Worm (Caenorhabditis elegans): ENCODE data around the gene trx-3.

Gene trx-3

ce11 chrIV:4472418-4473173 lies 14.2 kb upstream of the trx-3 start (continued):
- peak in 1 of 2 experiments; percentile 98 for TF ChIP-seq unc-62 (GFP tag; optimal IDR thresholded peaks at IDR 0.05 in 1 of 2)
- TF ChIP-seq unc-62 (tag; optimal IDR thresholded peaks at IDR 0.05), result no peak
- TF ChIP-seq mdl-1 (tag; optimal IDR thresholded peaks at IDR 0.05), result peak in 1 of 2 experiments; percentile 76
- TF ChIP-seq ama-1 (optimal IDR thresholded peaks at IDR 0.05), result peak; percentile 70
- no peak for TF ChIP-seq tag-97 (GFP tag; IDR thresholded peaks at IDR 0.05)
- no peak for TF ChIP-seq F10B5.3 (tag; optimal IDR thresholded peaks at IDR 0.05)

DNA sequence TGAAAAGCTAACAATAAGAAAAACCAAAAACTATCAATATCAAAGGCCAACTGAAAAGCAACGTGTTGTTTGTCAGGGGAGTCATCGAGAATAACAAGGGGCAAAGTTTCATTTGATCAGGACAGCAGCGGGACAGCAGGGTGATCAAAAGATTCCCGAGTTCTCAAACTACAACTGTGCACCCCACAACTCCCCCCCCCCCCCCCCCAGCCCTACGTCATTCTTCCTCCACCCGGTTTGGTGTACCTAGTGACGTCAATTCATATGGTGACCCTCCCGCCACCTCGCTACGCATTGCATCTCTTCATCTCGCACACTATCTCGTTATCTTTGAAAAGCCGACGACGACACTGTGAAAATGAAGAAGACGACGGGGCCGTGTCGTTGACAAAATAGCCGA lies 13.1 kb upstream of the trx-3 start:
- TF ChIP-seq tag-97 (GFP tag; IDR thresholded peaks at IDR 0.05), result no peak
- no peak for TF ChIP-seq dpl-1 (GFP tag; optimal IDR thresholded peaks at IDR 0.05)
- TF ChIP-seq jun-1 (tag; optimal IDR thresholded peaks at IDR 0.05), result no peak
- peak; percentile 28; the same call in 1 of the 2 replicates for TF ChIP-seq mdt-29 (GFP tag; IDR thresholded peaks at IDR 0.05)
- no peak for TF ChIP-seq dmd-9 (GFP tag; IDR thresholded peaks at IDR 0.05)
- TF ChIP-seq F26F4.8 (GFP tag; conservative IDR thresholded peaks at IDR 0.05), result no peak
- TF ChIP-seq nhr-77 (tag; optimal IDR thresholded peaks at IDR 0.05), result no peak
- peak in 1 of 2 experiments; percentile 16 for TF ChIP-seq hif-1 (tag; optimal IDR thresholded peaks at IDR 0.05)
- TF ChIP-seq Y75B8A.6 (GFP tag; IDR thresholded peaks at IDR 0.05), result no peak
- no peak for TF ChIP-seq unc-39 (tag; optimal IDR thresholded peaks at IDR 0.05)
- no peak for TF ChIP-seq fos-1 (tag; optimal IDR thresholded peaks at IDR 0.05)
- TF ChIP-seq gei-8 (GFP tag; optimal IDR thresholded peaks at IDR 0.05), result no peak
- no peak for TF ChIP-seq daf-19 (GFP tag; conservative IDR thresholded peaks at IDR 0.05)
- no peak for TF ChIP-seq duxl-1 (tag; optimal IDR thresholded peaks at IDR 0.05; ENCODE audit: poor library complexity)
- no peak for TF ChIP-seq nhr-111 (GFP tag; optimal IDR thresholded peaks at IDR 0.05)
- TF ChIP-seq daf-12 (tag; optimal IDR thresholded peaks at IDR 0.05), result no peak
- TF ChIP-seq set-16 (GFP tag; IDR thresholded peaks at IDR 0.05), result peak; percentile 65
- no peak for TF ChIP-seq tra-1 (GFP tag; IDR thresholded peaks at IDR 0.05)
- no peak for TF ChIP-seq attf-4 (tag; optimal IDR thresholded peaks at IDR 0.05)
- no peak for TF ChIP-seq daf-16 (GFP tag; optimal IDR thresholded peaks at IDR 0.05)
- no peak for TF ChIP-seq daf-16 (tag; optimal IDR thresholded peaks at IDR 0.05)
- no peak for TF ChIP-seq ztf-7 (tag; optimal IDR thresholded peaks at IDR 0.05)
- no peak for TF ChIP-seq pqm-1 (tag; optimal IDR thresholded peaks at IDR 0.05)
- peak; percentile 58 for TF ChIP-seq hlh-11 (tag; optimal IDR thresholded peaks at IDR 0.05)
- TF ChIP-seq hmg-1.1 (GFP tag; IDR thresholded peaks at IDR 0.05), result 0 out of 2 replicates have a peak, but pooled peaks have one; percentile 13
- TF ChIP-seq zfp-2 (tag; optimal IDR thresholded peaks at IDR 0.05), result no peak
- no peak for TF ChIP-seq nhr-41 (GFP tag; IDR thresholded peaks at IDR 0.05)
- no peak for TF ChIP-seq snpc-4 (tag; optimal IDR thresholded peaks at IDR 0.05)
- TF ChIP-seq egl-43 (GFP tag; IDR thresholded peaks at IDR 0.05), result 0 out of 2 replicates have a peak, but pooled peaks have one; percentile 41
- 0 out of 2 replicates have a peak, but pooled peaks have one; percentile 27 for TF ChIP-seq lim-7 (GFP tag; IDR thresholded peaks at IDR 0.05)
- TF ChIP-seq ceh-28 (tag; optimal IDR thresholded peaks at IDR 0.05), result no peak
- no peak for TF ChIP-seq nhr-76 (tag; optimal IDR thresholded peaks at IDR 0.05)
- no peak for TF ChIP-seq ceh-82 (tag; optimal IDR thresholded peaks at IDR 0.05)
- no peak for TF ChIP-seq nhr-48 (tag; optimal IDR thresholded peaks at IDR 0.05)
- TF ChIP-seq daf-8 (GFP tag; IDR thresholded peaks at IDR 0.05), result no peak
- TF ChIP-seq T26A8.4 (GFP tag; IDR thresholded peaks at IDR 0.05), result peak; percentile 36; the same call in 1 of the 2 replicates
- no peak for TF ChIP-seq mes-2 (tag; optimal IDR thresholded peaks at IDR 0.05; ENCODE audit: poor library complexity, severe bottlenecking)
- TF ChIP-seq ama-1 (optimal IDR thresholded peaks at IDR 0.05), result no peak
- TF ChIP-seq snpc-1.2 (GFP tag; IDR thresholded peaks at IDR 0.05), result no peak
- TF ChIP-seq mep-1 (tag; optimal IDR thresholded peaks at IDR 0.05), result no peak
- TF ChIP-seq nhr-28 (tag; optimal IDR thresholded peaks at IDR 0.05), result no peak
- TF ChIP-seq vab-7 (GFP tag; IDR thresholded peaks at IDR 0.05), result no peak
- no peak for TF ChIP-seq dmd-6 (GFP tag; IDR thresholded peaks at IDR 0.05)
- no peak for TF ChIP-seq nhr-102 (tag; optimal IDR thresholded peaks at IDR 0.05)
- TF ChIP-seq spr-1 (tag; optimal IDR thresholded peaks at IDR 0.05), result no peak
- TF ChIP-seq zfp-3 (GFP tag; conservative IDR thresholded peaks at IDR 0.05), result no peak
